Fruit fly (Drosophila melanogaster): ENCODE data around the gene Slip1.

DNA sequence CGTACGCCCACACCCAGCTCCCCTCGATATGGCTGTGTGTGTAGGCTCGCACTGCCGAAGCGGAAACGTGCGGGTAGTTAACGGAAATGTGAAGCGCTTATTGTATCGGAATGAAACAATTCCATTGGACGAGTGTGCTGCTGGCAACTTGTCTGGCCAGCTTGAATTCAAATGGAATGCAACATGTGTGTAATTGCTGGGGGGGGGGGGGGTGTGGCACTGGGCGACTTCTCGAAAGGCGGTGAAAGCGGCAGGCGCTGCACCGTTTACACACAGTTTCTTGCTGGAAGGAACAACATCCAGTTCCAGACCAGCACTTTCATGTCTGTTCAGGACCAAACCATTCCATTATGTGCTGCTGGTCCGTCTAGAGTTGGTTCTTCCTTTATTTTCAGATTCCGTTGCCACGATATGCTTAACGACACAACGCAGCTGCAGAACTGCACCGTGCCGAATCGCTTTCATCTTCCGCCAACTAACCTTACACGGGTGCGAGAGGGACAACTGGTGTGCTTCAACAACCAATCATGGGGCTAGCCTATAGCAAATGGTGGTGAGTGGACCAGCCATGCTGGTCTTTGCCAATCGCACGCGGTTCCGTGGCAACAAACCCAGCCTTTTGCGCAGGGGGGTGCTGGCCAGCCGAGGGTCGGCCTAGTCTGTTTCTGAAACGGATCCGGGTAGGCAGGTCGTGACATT is 40.7 kb downstream of the Slip1 start:
- TF ChIP-seq insv (optimal IDR thresholded peaks at IDR 0.05) (no peak), h (optimal IDR thresholded peaks at IDR 0.05) (no peak), psq (optimal IDR thresholded peaks at IDR 0.05) (no peak)
